Fruit fly (Drosophila melanogaster) whole organism, wandering third instar larva: Measurements from ENCODE around the gene AstC.

Experiments used
- Abd-B ChIP-seq: fragments of >200 bp; optimal IDR thresholded peaks from 2 replicates; lab custom pipeline; 2017; ENCODE audit warnings: missing biosample characterization, missing genetic modification characterization
- CG32264 ChIP-seq: fragments of 200-800 bp; sonication (Bioruptor generic); optimal IDR thresholded peaks from 2 replicates; lab custom pipeline; 2016; ENCODE audit warnings: missing biosample characterization, missing genetic modification characterization
- CG9705 ChIP-seq: fragments of 200-800 bp; sonication (Bioruptor generic); optimal IDR thresholded peaks from 2 replicates; lab custom pipeline; 2018; ENCODE audit warnings: missing biosample characterization, mild to moderate bottlenecking, missing genetic modification characterization
- CrebA ChIP-seq: fragments of 200-800 bp; sonication (Bioruptor generic); optimal IDR thresholded peaks from 2 replicates; lab custom pipeline; 2016; ENCODE audit warnings: missing biosample characterization, mild to moderate bottlenecking, missing genetic modification characterization, borderline replicate concordance
- Dfd ChIP-seq: fragments of >200 bp; optimal IDR thresholded peaks from 2 replicates; lab custom pipeline; 2017; ENCODE audit warnings: missing biosample characterization, missing genetic modification characterization
- Dif ChIP-seq: fragments of 200-275, 200-300 bp; sonication (Bioruptor generic); optimal IDR thresholded peaks from 2 replicates; lab custom pipeline; 2018; ENCODE audit warnings: missing biosample characterization, missing genetic modification characterization; ENCODE audit not compliant: partially characterized antibody
- GATAd ChIP-seq: sonication (Bioruptor generic); optimal IDR thresholded peaks from 2 replicates; lab custom pipeline; 2016; ENCODE audit warnings: missing biosample characterization, missing genetic modification characterization
- HLH106 ChIP-seq: fragments of 200-800 bp; optimal IDR thresholded peaks from 3 replicates; lab custom pipeline; 2019; ENCODE audit warnings: missing biosample characterization, mild to moderate bottlenecking, missing genetic modification characterization, moderate library complexity
- Hnf4 ChIP-seq: fragments of 200-800 bp; sonication (Bioruptor generic); optimal IDR thresholded peaks from 2 replicates; lab custom pipeline; 2016; ENCODE audit warnings: missing biosample characterization, mild to moderate bottlenecking, missing genetic modification characterization
- Hr78 ChIP-seq: fragments of >200 bp; optimal IDR thresholded peaks from 2 replicates; lab custom pipeline; 2017; ENCODE audit warnings: missing biosample characterization, missing genetic modification characterization
- Hr83 ChIP-seq: fragments of 200-300 bp; sonication (Bioruptor generic); optimal IDR thresholded peaks from 2 replicates; lab custom pipeline; 2016; ENCODE audit warnings: missing biosample characterization, mild to moderate bottlenecking, missing genetic modification characterization, moderate library complexity; ENCODE audit not compliant: poor library complexity, severe bottlenecking
- Jra ChIP-seq: sonication (Bioruptor generic); optimal IDR thresholded peaks from 2 replicates; lab custom pipeline; 2016; ENCODE audit warnings: missing biosample characterization, missing genetic modification characterization
- Mio ChIP-seq: sonication (Bioruptor generic); optimal IDR thresholded peaks from 2 replicates; lab custom pipeline; 2016; ENCODE audit warnings: missing biosample characterization, missing genetic modification characterization
- Myc ChIP-seq: fragments of >200 bp; optimal IDR thresholded peaks from 2 replicates; lab custom pipeline; 2017
- N ChIP-seq: fragments of >200 bp; optimal IDR thresholded peaks from 2 replicates; lab custom pipeline; 2018; ENCODE audit warnings: missing biosample characterization, missing external identifiers, missing genetic modification characterization
- OdsH ChIP-seq: fragments of 200-800 bp; sonication (Bioruptor generic); optimal IDR thresholded peaks from 2 replicates; lab custom pipeline; 2016; ENCODE audit warnings: missing biosample characterization, mild to moderate bottlenecking, missing genetic modification characterization
- Rel ChIP-seq, 2 experiments: fragments of 200-800 bp; sonication (Bioruptor generic) in 1 of 2; optimal IDR thresholded peaks; 2 replicates in 1 of 2; 3 replicates in 1 of 2; lab custom pipeline; 2016 to 2019; ENCODE audit warnings: mild to moderate bottlenecking in 2 of 2, missing biosample characterization in 2 of 2, missing genetic modification characterization in 2 of 2, moderate library complexity in 1 of 2
- Sp1 ChIP-seq: fragments of 200-800 bp; sonication (Bioruptor generic); optimal IDR thresholded peaks from 3 replicates; lab custom pipeline; 2019; ENCODE audit warnings: missing biosample characterization, mild to moderate bottlenecking, missing genetic modification characterization, moderate library complexity
- Vsx2 ChIP-seq: fragments of 200-300, 225-300 bp; sonication (Bioruptor generic); optimal IDR thresholded peaks from 2 replicates; lab custom pipeline; 2018; ENCODE audit warnings: missing biosample characterization, missing genetic modification characterization; ENCODE audit not compliant: partially characterized antibody
- br ChIP-seq: fragments of 200-800 bp; sonication (Bioruptor generic); optimal IDR thresholded peaks from 2 replicates; lab custom pipeline; 2016; ENCODE audit warnings: missing biosample characterization, missing genetic modification characterization
- brk ChIP-seq: fragments of 200-800 bp; sonication (Bioruptor generic); optimal IDR thresholded peaks from 2 replicates; lab custom pipeline; 2016; ENCODE audit warnings: missing biosample characterization, mild to moderate bottlenecking, missing genetic modification characterization
- dl ChIP-seq, 2 experiments: fragments of 175-275, 200-275 bp in 1 of 2; fragments of 200-275 bp in 1 of 2; sonication (Bioruptor generic); optimal IDR thresholded peaks; lab custom pipeline; 2018; ENCODE audit warnings: mild to moderate bottlenecking in 2 of 2, missing biosample characterization in 2 of 2, missing genetic modification characterization in 2 of 2, moderate library complexity in 2 of 2; ENCODE audit not compliant: partially characterized antibody in 2 of 2, insufficient read depth in 1 of 2
- dmrt93B ChIP-seq: fragments of 200-800 bp; sonication (Bioruptor generic); optimal IDR thresholded peaks from 2 replicates; lab custom pipeline; 2018; ENCODE audit warnings: missing biosample characterization, mild to moderate bottlenecking, missing genetic modification characterization
- dsf ChIP-seq: sonication (Bioruptor generic); optimal IDR thresholded peaks from 2 replicates; lab custom pipeline; 2016; ENCODE audit warnings: missing biosample characterization, missing genetic modification characterization, borderline replicate concordance
- ey ChIP-seq: fragments of 200-800 bp; sonication (Bioruptor generic); optimal IDR thresholded peaks from 2 replicates; lab custom pipeline; 2016; ENCODE audit warnings: missing biosample characterization, missing genetic modification characterization
- foxo ChIP-seq, 2 experiments: fragments of 200-800 bp; sonication (Bioruptor generic); optimal IDR thresholded peaks; 2 replicates in 1 of 2; 3 replicates in 1 of 2; lab custom pipeline; 2016 to 2017; ENCODE audit warnings: missing biosample characterization in 2 of 2, missing genetic modification characterization in 2 of 2
- fru ChIP-seq: fragments of 200-800 bp; sonication (Bioruptor generic); optimal IDR thresholded peaks from 3 replicates; lab custom pipeline; 2016; ENCODE audit warnings: missing biosample characterization, mild to moderate bottlenecking, missing genetic modification characterization
- h ChIP-seq: fragments of 200-800 bp; sonication (Bioruptor generic); optimal IDR thresholded peaks from 3 replicates; lab custom pipeline; 2016; ENCODE audit warnings: missing biosample characterization, mild to moderate bottlenecking, missing genetic modification characterization
- jim ChIP-seq: fragments of 175-275, 200-325 bp; sonication (Bioruptor generic); optimal IDR thresholded peaks from 2 replicates; lab custom pipeline; 2016; ENCODE audit warnings: missing biosample characterization, mild to moderate bottlenecking, missing genetic modification characterization
- lola ChIP-seq: fragments of >200 bp; optimal IDR thresholded peaks from 2 replicates; lab custom pipeline; 2017; ENCODE audit warnings: missing biosample characterization, missing genetic modification characterization
- pan ChIP-seq: fragments of >200 bp; optimal IDR thresholded peaks from 2 replicates; lab custom pipeline; 2017
- psq ChIP-seq: fragments of 200-800 bp; sonication (Bioruptor generic); optimal IDR thresholded peaks from 3 replicates; lab custom pipeline; 2017; ENCODE audit warnings: missing biosample characterization, mild to moderate bottlenecking, missing genetic modification characterization, moderate library complexity
- rgr ChIP-seq: fragments of 200-800 bp; sonication (Bioruptor generic); optimal IDR thresholded peaks from 3 replicates; lab custom pipeline; 2016; ENCODE audit warnings: missing biosample characterization, mild to moderate bottlenecking, missing genetic modification characterization
- sage ChIP-seq: fragments of 200-800 bp; sonication (Bioruptor generic); optimal IDR thresholded peaks from 2 replicates; lab custom pipeline; 2016; ENCODE audit warnings: missing biosample characterization, mild to moderate bottlenecking, missing genetic modification characterization
- sv ChIP-seq: fragments of 200-800 bp; sonication (Bioruptor generic); optimal IDR thresholded peaks from 3 replicates; lab custom pipeline; 2016; ENCODE audit warnings: missing biosample characterization, missing genetic modification characterization
- tai ChIP-seq: sonication (Bioruptor generic); optimal IDR thresholded peaks from 2 replicates; lab custom pipeline; 2016; ENCODE audit warnings: missing biosample characterization, missing genetic modification characterization
- usp ChIP-seq: fragments of >200 bp; optimal IDR thresholded peaks from 2 replicates; lab custom pipeline; 2017; ENCODE audit warnings: missing biosample characterization, missing genetic modification characterization
- woc ChIP-seq: sonication (Bioruptor generic); optimal IDR thresholded peaks from 2 replicates; lab custom pipeline; 2016; ENCODE audit warnings: missing biosample characterization, mild to moderate bottlenecking, missing genetic modification characterization

The AstC gene

dm6 chr2L:11056791-11057332 lies 24.3 kb downstream of the AstC start:
- TF ChIP-seq dmrt93B: no peak
- no peak for TF ChIP-seq Hr78 (GFP tag; lab: Kevin White, UChicago)
- no peak for TF ChIP-seq lola (GFP tag; lab: Kevin White, UChicago)
- no peak for TF ChIP-seq Dfd (GFP tag; lab: Kevin White, UChicago)
- no peak for TF ChIP-seq OdsH (GFP tag; lab: Kevin White, UChicago)

DNA sequence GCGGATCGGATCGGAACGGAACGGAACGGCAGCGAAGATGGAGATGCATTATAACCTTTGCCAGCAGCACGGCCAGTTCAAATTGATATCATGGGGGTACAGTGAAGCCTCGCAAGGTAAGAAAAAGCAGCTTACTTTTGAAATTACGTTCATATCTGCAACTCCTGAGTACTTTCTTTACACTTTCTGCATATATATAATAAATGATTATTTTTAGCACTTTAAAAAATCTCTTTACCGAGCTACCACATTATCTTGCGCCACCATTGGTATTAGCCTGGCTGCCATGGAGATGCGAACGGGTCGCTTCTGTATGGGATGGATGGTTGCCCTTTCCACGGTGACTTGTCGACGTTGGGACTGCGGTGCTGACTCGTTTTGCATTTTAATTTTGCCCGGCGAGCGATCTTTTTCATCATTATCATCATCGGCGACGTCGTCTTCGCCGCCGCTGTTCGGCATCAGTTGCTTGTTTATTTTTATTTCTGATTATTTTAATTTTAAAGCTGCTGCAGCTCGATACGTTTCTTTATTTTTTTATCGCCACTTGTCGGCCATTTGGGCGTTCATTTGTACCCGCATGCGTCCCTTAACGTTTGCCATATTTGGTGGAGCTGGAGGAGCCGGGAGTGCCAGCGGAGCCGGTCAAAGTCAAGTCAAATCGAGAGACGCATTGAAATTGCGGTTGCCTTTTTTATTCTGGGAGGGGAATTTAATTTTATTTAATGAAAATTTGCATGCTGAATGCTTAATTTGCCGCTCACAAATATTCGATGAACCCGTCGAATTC lies 28.0 kb downstream of the AstC start:
- TF ChIP-seq woc (GFP tag; lab: Kevin White, UChicago) (peak; percentile 98), lola (GFP tag; lab: Kevin White, UChicago) (no peak), N (GFP tag; lab: Kevin White, UChicago) (no peak), br (peak; percentile 92), Sp1 (GFP tag; lab: Kevin White, UChicago) (peak; percentile 84), dsf (GFP tag; lab: Kevin White, UChicago) (peak; percentile 40), Abd-B (GFP tag; lab: Kevin White, UChicago) (no peak), sv (no peak), OdsH (GFP tag; lab: Kevin White, UChicago) (peak; percentile 94), Hr83 (GFP tag; lab: Kevin White, UChicago) (peak; percentile 27), psq (GFP tag; lab: Kevin White, UChicago) (peak; percentile 89), Myc (no peak), sage (peak; percentile 80), pan (lab: Kevin White, UChicago) (no peak), ey (GFP tag; lab: Kevin White, UChicago) (peak; percentile 94), GATAd (no peak), CrebA (GFP tag; lab: Kevin White, UChicago) (peak; percentile 91), fru (GFP tag; lab: Kevin White, UChicago) (peak; percentile 93), foxo (GFP tag; optimal IDR thresholded peaks at IDR 0.05; lab: Kevin White, UChicago) (peak; percentile 46 to 95), rgr (peak; percentile 92), usp (GFP tag; lab: Kevin White, UChicago) (no peak), Dfd (GFP tag; lab: Kevin White, UChicago) (no peak), Mio (GFP tag; lab: Kevin White, UChicago) (peak; percentile 42), jim (GFP tag; lab: Kevin White, UChicago) (peak; percentile 66), Vsx2 (GFP tag; lab: Kevin White, UChicago) (no peak), dmrt93B (peak; percentile 85), dl (GFP tag; optimal IDR thresholded peaks at IDR 0.05; lab: Kevin White, UChicago; ENCODE audit: insufficient read depth in 1 of 2, partially characterized antibody in 2 of 2) (peak in 1 of 2 experiments; percentile 25), Hr78 (GFP tag; lab: Kevin White, UChicago) (no peak), Hnf4 (GFP tag; lab: Kevin White, UChicago) (peak; percentile 76), Dif (GFP tag; lab: Kevin White, UChicago) (no peak), HLH106 (peak; percentile 94), Jra (GFP tag; lab: Kevin White, UChicago) (peak; percentile 61), CG32264 (GFP tag; lab: Kevin White, UChicago) (peak; percentile 84), tai (GFP tag; lab: Kevin White, UChicago) (peak; percentile 84), h (GFP tag; lab: Kevin White, UChicago) (peak; percentile 97), brk (GFP tag; lab: Kevin White, UChicago) (peak; percentile 92), Rel (GFP tag; optimal IDR thresholded peaks at IDR 0.05; lab: Kevin White, UChicago) (peak; percentile 87), Rel (tag; optimal IDR thresholded peaks at IDR 0.05; lab: Kevin White, UChicago) (peak; percentile 70), CG9705 (peak; percentile 89)
